Fruit fly (Drosophila melanogaster) whole organism, embryonic: ENCODE measurements around the gene CG14022.

Experiments
- Adf1 ChIP-seq: fragments of 200-800 bp; sonication (Bioruptor generic); IDR thresholded peaks from 2 replicates; pipeline ENCODE4 v1.3.6; 2022; ENCODE audit warnings: missing biosample characterization, missing genetic modification characterization
- Asciz ChIP-seq: fragments of 200-800 bp; sonication (Bioruptor generic); optimal IDR thresholded peaks from 2 replicates; lab custom pipeline; 2017; ENCODE audit warnings: missing biosample characterization, mild to moderate bottlenecking, missing genetic modification characterization, missing genetic modification reagents
- Atf-2 ChIP-seq: fragments of 200-800 bp; sonication (Bioruptor generic); optimal IDR thresholded peaks from 2 replicates; lab custom pipeline; 2016; ENCODE audit warnings: missing biosample characterization, missing genetic modification characterization
- C15 ChIP-seq: fragments of 200-800 bp; sonication (Bioruptor generic); IDR thresholded peaks from 3 replicates; pipeline ENCODE4 v1.3.6; 2022; ENCODE audit warnings: missing biosample characterization, missing genetic modification characterization
- CG10267 ChIP-seq: fragments of 200-800 bp; sonication (Bioruptor generic); optimal IDR thresholded peaks from 2 replicates; lab custom pipeline; 2018; ENCODE audit warnings: missing biosample characterization, mild to moderate bottlenecking, missing genetic modification characterization, moderate library complexity
- CG12659 ChIP-seq: fragments of 200-800 bp; sonication (Bioruptor generic); optimal IDR thresholded peaks from 3 replicates; lab custom pipeline; 2017; ENCODE audit warnings: mild to moderate bottlenecking, missing biosample characterization, missing genetic modification reagents, missing genetic modification characterization
- CG12942 ChIP-seq: fragments of 200-800 bp; sonication (Bioruptor generic); optimal IDR thresholded peaks from 3 replicates; lab custom pipeline; 2016; ENCODE audit warnings: missing biosample characterization, missing genetic modification characterization
- CG14014 ChIP-seq: fragments of 200-800 bp; sonication (Bioruptor generic); IDR thresholded peaks from 2 replicates; pipeline ENCODE4 v1.3.6; 2022; ENCODE audit warnings: missing biosample characterization, missing genetic modification characterization
- CG17568 ChIP-seq: fragments of 200-800 bp; sonication (Bioruptor generic); optimal IDR thresholded peaks from 2 replicates; lab custom pipeline; 2018; ENCODE audit warnings: missing biosample characterization, mild to moderate bottlenecking, missing genetic modification characterization, moderate library complexity
- CG2712 ChIP-seq: fragments of 200-800 bp; optimal IDR thresholded peaks from 3 replicates; lab custom pipeline; 2019; ENCODE audit warnings: missing biosample characterization, mild to moderate bottlenecking, missing genetic modification characterization, moderate library complexity
- CG30431 ChIP-seq: fragments of 200-800 bp; sonication (Bioruptor generic); optimal IDR thresholded peaks from 2 replicates; lab custom pipeline; 2017; ENCODE audit warnings: missing biosample characterization, missing genetic modification characterization
- CG4424 ChIP-seq: fragments of 200-800 bp; sonication (Bioruptor generic); optimal IDR thresholded peaks from 3 replicates; lab custom pipeline; 2016; ENCODE audit warnings: missing biosample characterization, missing genetic modification characterization
- CG4617 ChIP-seq: fragments of 200-800 bp; sonication (Bioruptor generic); optimal IDR thresholded peaks from 3 replicates; lab custom pipeline; 2016; ENCODE audit warnings: missing biosample characterization, missing genetic modification characterization, borderline replicate concordance
- CG9437 ChIP-seq: fragments of 200-800 bp; sonication (Bioruptor generic); optimal IDR thresholded peaks from 2 replicates; lab custom pipeline; 2018; ENCODE audit warnings: missing biosample characterization, mild to moderate bottlenecking, missing genetic modification characterization
- Dek ChIP-seq: fragments of 200-800 bp; sonication (Bioruptor generic); optimal IDR thresholded peaks from 3 replicates; lab custom pipeline; 2019; ENCODE audit warnings: missing biosample characterization, mild to moderate bottlenecking, missing genetic modification characterization, moderate library complexity
- Dip3 ChIP-seq: fragments of 200-800 bp; sonication (Bioruptor generic); optimal IDR thresholded peaks from 3 replicates; lab custom pipeline; 2016; ENCODE audit warnings: missing biosample characterization, missing genetic modification characterization
- Dp ChIP-seq: fragments of 200-800 bp; sonication (Bioruptor generic); optimal IDR thresholded peaks from 2 replicates; lab custom pipeline; 2018; ENCODE audit warnings: missing biosample characterization, mild to moderate bottlenecking, missing genetic modification characterization, moderate library complexity
- Ets97D ChIP-seq: fragments of 200-800 bp; sonication (Bioruptor generic); optimal IDR thresholded peaks from 3 replicates; lab custom pipeline; 2016; ENCODE audit warnings: missing biosample characterization, missing genetic modification characterization
- HmgZ ChIP-seq: fragments of 200-800 bp; sonication (Bioruptor generic); optimal IDR thresholded peaks from 2 replicates; lab custom pipeline; 2018; ENCODE audit warnings: missing biosample characterization, mild to moderate bottlenecking, missing genetic modification characterization
- Hmr ChIP-seq: fragments of 200-800 bp; sonication (Bioruptor generic); optimal IDR thresholded peaks from 3 replicates; lab custom pipeline; 2017; ENCODE audit warnings: mild to moderate bottlenecking, missing biosample characterization, missing genetic modification reagents, missing genetic modification characterization
- Hmx ChIP-seq: fragments of 200-800 bp; sonication (Bioruptor generic); optimal IDR thresholded peaks from 2 replicates; lab custom pipeline; 2016; ENCODE audit warnings: missing biosample characterization, missing genetic modification characterization
- Hr51 ChIP-seq, 2 experiments: fragments of 200-800 bp; sonication (Bioruptor generic); optimal IDR thresholded peaks; 2 replicates in 1 of 2; 3 replicates in 1 of 2; lab custom pipeline; 2016 to 2018; ENCODE audit warnings: missing biosample characterization in 2 of 2, missing genetic modification characterization in 2 of 2, mild to moderate bottlenecking in 1 of 2, moderate library complexity in 1 of 2
- Mad ChIP-seq: fragments of 200-800 bp; sonication (Bioruptor generic); optimal IDR thresholded peaks from 2 replicates; lab custom pipeline; 2016; ENCODE audit warnings: missing biosample characterization, missing genetic modification characterization
- Nf-YC ChIP-seq: fragments of 200-800 bp; optimal IDR thresholded peaks from 3 replicates; lab custom pipeline; 2019; ENCODE audit warnings: missing biosample characterization, mild to moderate bottlenecking, missing genetic modification characterization, moderate library complexity
- Opbp ChIP-seq: fragments of 200-800 bp; sonication (Bioruptor generic); IDR thresholded peaks from 3 replicates; pipeline ENCODE4 v1.3.6; 2022; ENCODE audit warnings: missing biosample characterization, missing genetic modification characterization; ENCODE audit not compliant: partially characterized antibody
- Optix ChIP-seq: fragments of 200-800 bp; sonication (Bioruptor generic); IDR thresholded peaks from 3 replicates; pipeline ENCODE4 v1.3.6; 2022; ENCODE audit warnings: missing biosample characterization, missing genetic modification characterization
- Ptx1 ChIP-seq: fragments of 200-800 bp; sonication (Bioruptor generic); IDR thresholded peaks from 2 replicates; pipeline ENCODE4 v1.3.6; 2022; ENCODE audit warnings: missing biosample characterization, missing genetic modification characterization
- Rfx ChIP-seq: fragments of 200-800 bp; sonication (Bioruptor generic); IDR thresholded peaks from 2 replicates; pipeline ENCODE4 v1.3.6; 2022; ENCODE audit warnings: missing biosample characterization, missing genetic modification characterization
- Ssrp ChIP-seq: fragments of 200-800 bp; sonication (Bioruptor generic); optimal IDR thresholded peaks from 2 replicates; lab custom pipeline; 2018; ENCODE audit warnings: missing biosample characterization, mild to moderate bottlenecking, missing genetic modification characterization, moderate library complexity
- Trl ChIP-seq, 3 experiments: fragments of >200 bp in 2 of 3; fragments of 200-800 bp in 1 of 3; sonication (Bioruptor generic) in 1 of 3; optimal IDR thresholded peaks; 2 replicates in 1 of 3; 3 replicates in 2 of 3; lab custom pipeline; 2016 to 2017; ENCODE audit warnings: missing biosample characterization in 1 of 3, missing genetic modification characterization in 1 of 3
- ase ChIP-seq: fragments of 200-800 bp; sonication (Bioruptor generic); IDR thresholded peaks from 3 replicates; pipeline ENCODE4 v1.3.6; 2022; ENCODE audit warnings: missing biosample characterization, missing genetic modification characterization
- caup ChIP-seq: fragments of 200-800 bp; sonication (Bioruptor generic); optimal IDR thresholded peaks from 3 replicates; lab custom pipeline; 2017; ENCODE audit warnings: missing biosample characterization, mild to moderate bottlenecking, missing genetic modification characterization, moderate library complexity; ENCODE audit not compliant: severe bottlenecking
- corto ChIP-seq: fragments of 200-800 bp; sonication (Bioruptor generic); optimal IDR thresholded peaks from 2 replicates; lab custom pipeline; 2016; ENCODE audit warnings: missing biosample characterization, mild to moderate bottlenecking, missing genetic modification characterization, moderate library complexity
- crc ChIP-seq: fragments of 200-800 bp; sonication (Bioruptor generic); optimal IDR thresholded peaks from 2 replicates; lab custom pipeline; 2016; ENCODE audit warnings: missing biosample characterization, missing genetic modification characterization
- dmrt99B ChIP-seq: fragments of 200-800 bp; sonication (Bioruptor generic); optimal IDR thresholded peaks from 2 replicates; lab custom pipeline; 2018; ENCODE audit warnings: missing biosample characterization, mild to moderate bottlenecking, missing genetic modification characterization, moderate library complexity
- dpn ChIP-seq, 2 experiments: fragments of 200-800 bp; sonication (Bioruptor generic); optimal IDR thresholded peaks; 3 replicates each; lab custom pipeline; 2016; ENCODE audit warnings: missing biosample characterization in 2 of 2, missing genetic modification characterization in 2 of 2
- fd96Cb ChIP-seq: fragments of 200-800 bp; sonication (Bioruptor generic); optimal IDR thresholded peaks from 2 replicates; lab custom pipeline; 2018; ENCODE audit warnings: missing biosample characterization, mild to moderate bottlenecking, missing genetic modification characterization, moderate library complexity
- grn ChIP-seq: fragments of 200-800 bp; sonication (Bioruptor generic); optimal IDR thresholded peaks from 3 replicates; lab custom pipeline; 2017; ENCODE audit warnings: missing biosample characterization, missing genetic modification characterization
- knrl ChIP-seq: fragments of 200-800 bp; sonication (Bioruptor generic); IDR thresholded peaks from 3 replicates; pipeline ENCODE4 v1.3.6; 2022; ENCODE audit warnings: missing biosample characterization, missing genetic modification characterization; ENCODE audit not compliant: partially characterized antibody
- lbe ChIP-seq: fragments of 200-800 bp; sonication (Bioruptor generic); optimal IDR thresholded peaks from 2 replicates; lab custom pipeline; 2016; ENCODE audit warnings: missing biosample characterization, mild to moderate bottlenecking, missing genetic modification characterization
- mld ChIP-seq: fragments of 200-800 bp; sonication (Bioruptor generic); IDR thresholded peaks from 3 replicates; pipeline ENCODE4 v1.3.6; 2022; ENCODE audit warnings: missing biosample characterization, missing genetic modification characterization; ENCODE audit not compliant: partially characterized antibody
- odd ChIP-seq: fragments of 200-800 bp; sonication (Bioruptor generic); optimal IDR thresholded peaks from 2 replicates; lab custom pipeline; 2017; ENCODE audit warnings: missing biosample characterization, mild to moderate bottlenecking, missing genetic modification characterization
- peb ChIP-seq: fragments of 200-800 bp; sonication (Bioruptor generic); IDR thresholded peaks from 2 replicates; pipeline ENCODE4 v1.3.6; 2022; ENCODE audit warnings: missing biosample characterization, missing genetic modification characterization
- prd ChIP-seq, 3 experiments: fragments of >200 bp in 2 of 3; fragments of 200-800 bp in 1 of 3; sonication (Bioruptor generic) in 1 of 3; optimal IDR thresholded peaks in 2 of 3; IDR thresholded peaks in 1 of 3; 2 replicates in 2 of 3; 3 replicates in 1 of 3; pipeline versions ENCODE4 v1.3.6 to Lab custom; 2017 to 2022; ENCODE audit warnings: missing biosample characterization in 1 of 3, missing genetic modification characterization in 1 of 3
- sisA ChIP-seq: fragments of 200-800 bp; sonication (Bioruptor generic); IDR thresholded peaks from 2 replicates; pipeline ENCODE4 v1.3.6; 2022; ENCODE audit warnings: missing biosample characterization, missing genetic modification characterization
- tin ChIP-seq: fragments of 200-800 bp; sonication (Bioruptor generic); optimal IDR thresholded peaks from 3 replicates; lab custom pipeline; 2016; ENCODE audit warnings: missing biosample characterization, missing genetic modification characterization
- unc-4 ChIP-seq: fragments of 200-800 bp; sonication (Bioruptor generic); IDR thresholded peaks from 2 replicates; pipeline ENCODE4 v1.3.6; 2022; ENCODE audit warnings: missing biosample characterization, missing genetic modification characterization; ENCODE audit not compliant: partially characterized antibody
- wor ChIP-seq: fragments of 200-800 bp; sonication (Bioruptor generic); IDR thresholded peaks from 2 replicates; pipeline ENCODE4 v1.3.6; 2022; ENCODE audit warnings: missing biosample characterization, missing genetic modification characterization
- zen ChIP-seq: fragments of 200-800 bp; sonication (Bioruptor generic); optimal IDR thresholded peaks from 3 replicates; lab custom pipeline; 2018; ENCODE audit warnings: missing biosample characterization, mild to moderate bottlenecking, missing genetic modification characterization, moderate library complexity

Gene CG14022

DNA sequence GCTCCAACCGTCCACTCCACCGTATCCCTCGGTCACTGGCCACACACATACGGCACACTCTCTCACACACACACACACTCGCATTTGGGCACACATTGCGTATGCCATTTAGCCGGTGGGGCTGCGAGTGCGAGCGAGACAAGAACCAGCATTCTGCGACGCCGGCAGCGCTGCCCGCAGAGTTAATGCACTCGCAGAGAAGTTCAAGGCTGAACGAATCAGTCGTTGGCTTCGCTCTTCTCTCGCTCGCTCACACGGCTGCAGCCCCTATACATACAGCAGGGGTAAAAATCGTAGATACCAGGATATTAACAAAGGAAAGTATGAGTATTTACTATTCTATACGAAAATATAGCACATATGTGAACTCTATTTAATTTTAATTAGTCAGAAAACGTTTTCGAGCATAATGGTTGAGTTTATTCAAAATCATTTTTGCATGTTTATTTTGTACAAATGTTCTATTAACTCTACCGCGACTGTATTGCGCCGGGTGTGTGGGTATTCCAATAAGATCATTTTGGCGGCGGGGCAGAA lies 35.6 kb downstream of the CG14022 start (continued):
- TF ChIP-seq odd (GFP tag; lab: Kevin White, UChicago) (peak; percentile 34), prd (optimal IDR thresholded peaks at IDR 0.05; lab: Kevin White, UChicago) (no peak), prd (GFP tag; IDR thresholded peaks at IDR 0.05; lab: Robert Waterston, UW) (peak; percentile 81), tin (peak; percentile 71), mld (GFP tag; lab: Robert Waterston, UW) (no peak), Adf1 (GFP tag; lab: Robert Waterston, UW) (peak; percentile 77), unc-4 (GFP tag; lab: Robert Waterston, UW) (no peak), Nf-YC (tag; lab: Kevin White, UChicago) (peak; percentile 48), Dek (tag; lab: Kevin White, UChicago) (peak; percentile 21), wor (GFP tag; lab: Robert Waterston, UW) (peak; percentile 44), Dip3 (no peak), caup (GFP tag; lab: Kevin White, UChicago) (peak; percentile 16), CG4617 (GFP tag; lab: Kevin White, UChicago) (no peak), peb (GFP tag; lab: Robert Waterston, UW) (peak; percentile 52; the same call in 1 of the 2 replicates), knrl (GFP tag; lab: Robert Waterston, UW) (no peak), CG9437 (GFP tag; lab: Kevin White, UChicago) (peak; percentile 69), Dp (GFP tag; lab: Kevin White, UChicago) (no peak), CG14014 (GFP tag; lab: Robert Waterston, UW) (peak; percentile 50; the same call in 1 of the 2 replicates), ase (GFP tag; lab: Robert Waterston, UW) (peak; percentile 64; the same call in 1 of the 3 replicates), Hmx (GFP tag; lab: Kevin White, UChicago) (no peak), CG10267 (tag; lab: Kevin White, UChicago) (peak; percentile 79), Asciz (GFP tag; lab: Kevin White, UChicago) (peak; percentile 80), HmgZ (tag; lab: Kevin White, UChicago) (peak; percentile 50), CG17568 (GFP tag; lab: Kevin White, UChicago) (peak; percentile 49), CG12659 (GFP tag; lab: Kevin White, UChicago) (peak; percentile 60), Hmr (peak; percentile 53), CG12942 (GFP tag; lab: Kevin White, UChicago) (peak; percentile 54), Ets97D (GFP tag; lab: Kevin White, UChicago) (peak; percentile 30), CG2712 (tag; lab: Kevin White, UChicago) (peak; percentile 91), Optix (0 out of 3 replicates have a peak, but pooled peaks have one; percentile 32), C15 (GFP tag; lab: Robert Waterston, UW) (no peak), dmrt99B (tag; lab: Kevin White, UChicago) (peak; percentile 81), dpn (GFP tag; optimal IDR thresholded peaks at IDR 0.05; lab: Kevin White, UChicago) (peak; percentile 51 to 52), Mad (GFP tag; lab: Kevin White, UChicago) (peak; percentile 16), sisA (peak; percentile 66), Trl (optimal IDR thresholded peaks at IDR 0.05; lab: Kevin White, UChicago) (peak in 1 of 2 experiments; percentile 32), Trl (GFP tag; optimal IDR thresholded peaks at IDR 0.05; lab: Kevin White, UChicago) (peak; percentile 52)

DNA sequence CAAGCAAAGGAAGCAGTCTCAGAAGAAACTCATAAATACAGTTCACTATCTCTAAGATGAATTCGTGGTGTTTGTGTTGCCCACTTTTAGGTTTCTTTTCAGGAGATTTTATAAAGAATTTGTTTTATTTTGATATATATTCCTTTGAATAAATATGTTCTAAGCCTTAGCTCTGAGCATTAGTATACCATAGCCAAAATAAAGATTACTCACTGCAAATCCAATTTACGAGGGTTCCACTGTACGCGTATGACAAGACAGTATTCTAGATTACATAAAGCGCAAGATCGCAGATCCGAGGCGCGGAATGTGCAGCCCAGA lies 36.1 kb downstream of the CG14022 start:
- no peak for TF ChIP-seq CG4424 (GFP tag; lab: Kevin White, UChicago)
- peak; percentile 24 for TF ChIP-seq Ssrp (tag; lab: Kevin White, UChicago)
- peak; percentile 95 for TF ChIP-seq lbe
- peak; percentile 95 for TF ChIP-seq corto (GFP tag; lab: Kevin White, UChicago)
- TF ChIP-seq zen: no peak
- TF ChIP-seq Ptx1 (GFP tag; lab: Robert Waterston, UW): 0 out of 2 replicates have a peak, but pooled peaks have one; percentile 8
- no peak for TF ChIP-seq grn (GFP tag; lab: Kevin White, UChicago)
- TF ChIP-seq fd96Cb (tag; lab: Kevin White, UChicago): peak; percentile 3
- TF ChIP-seq CG30431 (GFP tag; lab: Kevin White, UChicago): no peak
- no peak for TF ChIP-seq Atf-2 (GFP tag; lab: Kevin White, UChicago)
- no peak for TF ChIP-seq Opbp (GFP tag; lab: Robert Waterston, UW)
- TF ChIP-seq Rfx (GFP tag; lab: Robert Waterston, UW): peak; percentile 8; the same call in 1 of the 2 replicates
- TF ChIP-seq crc (GFP tag; lab: Kevin White, UChicago): no peak
- TF ChIP-seq Hr51 (GFP tag; optimal IDR thresholded peaks at IDR 0.05; lab: Kevin White, UChicago): no peak
